Worm (Caenorhabditis elegans): ENCODE results near the gene Y53G8B.1.

Gene Y53G8B.1

DNA sequence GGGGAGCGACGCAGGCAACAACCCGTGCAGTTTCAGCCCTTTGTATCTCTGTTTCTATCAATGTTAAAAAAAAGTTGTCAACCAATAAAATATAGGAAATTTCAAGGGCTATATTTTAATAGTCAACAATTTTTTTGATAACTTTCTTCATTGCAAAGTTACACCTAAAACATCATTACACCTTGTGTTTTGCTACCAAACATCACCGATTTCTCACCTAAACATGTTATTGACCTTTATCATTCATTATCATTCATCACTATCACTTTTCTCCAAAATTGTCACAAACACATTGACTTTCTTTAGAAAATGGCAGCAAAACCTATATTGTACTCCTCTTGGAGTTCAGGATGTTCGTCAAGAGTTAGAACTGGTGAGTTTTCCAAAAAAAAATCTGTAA, at the start of gene Y53G8B.1:
Gene Y53G8B.1 (plus strand): TSS at position 242 of the 400 bp plus-strand sequence.
- TF ChIP-seq hmg-4 (GFP tag; optimal IDR thresholded peaks at IDR 0.05), result no peak
- no peak for TF ChIP-seq ets-7 (tag; optimal IDR thresholded peaks at IDR 0.05)
- no peak for TF ChIP-seq F13C5.2 (tag; optimal IDR thresholded peaks at IDR 0.05)

DNA sequence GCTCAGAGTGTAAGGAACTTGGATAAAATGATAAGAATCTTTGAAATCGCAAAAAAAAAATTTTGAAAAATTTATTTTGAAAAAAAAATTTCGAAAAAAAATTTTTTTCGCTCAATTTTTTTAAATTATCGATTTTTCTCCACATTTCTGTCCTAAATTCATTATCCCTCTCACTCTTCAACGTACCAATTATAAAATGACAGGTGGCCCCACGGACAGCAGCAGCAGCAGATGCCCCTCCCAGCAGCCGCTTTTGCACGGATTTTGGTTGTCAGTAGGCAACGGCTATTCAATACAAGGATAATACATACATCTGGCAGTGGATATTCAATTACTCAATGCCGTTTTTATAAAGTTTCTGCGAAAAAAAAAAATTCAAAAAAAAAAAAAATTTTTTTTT, 42.6 kb upstream of the Y53G8B.1 start, which contains the start of gene sft-1:
Gene sft-1 (plus strand): TSS at position 201 of the 400 bp plus-strand sequence.
- TF ChIP-seq F13C5.2 (tag; optimal IDR thresholded peaks at IDR 0.05) (no peak), tbx-37 (GFP tag; conservative IDR thresholded peaks at IDR 0.05) (no peak), tbx-11 (GFP tag; IDR thresholded peaks at IDR 0.05) (no peak), hnd-1 (tag; optimal IDR thresholded peaks at IDR 0.05) (no peak), flt-1 (GFP tag; IDR thresholded peaks at IDR 0.05) (no peak), aly-1 (tag; optimal IDR thresholded peaks at IDR 0.05) (no peak), tra-4 (tag; optimal IDR thresholded peaks at IDR 0.05) (no peak), pes-1 (GFP tag; IDR thresholded peaks at IDR 0.05) (no peak)

DNA sequence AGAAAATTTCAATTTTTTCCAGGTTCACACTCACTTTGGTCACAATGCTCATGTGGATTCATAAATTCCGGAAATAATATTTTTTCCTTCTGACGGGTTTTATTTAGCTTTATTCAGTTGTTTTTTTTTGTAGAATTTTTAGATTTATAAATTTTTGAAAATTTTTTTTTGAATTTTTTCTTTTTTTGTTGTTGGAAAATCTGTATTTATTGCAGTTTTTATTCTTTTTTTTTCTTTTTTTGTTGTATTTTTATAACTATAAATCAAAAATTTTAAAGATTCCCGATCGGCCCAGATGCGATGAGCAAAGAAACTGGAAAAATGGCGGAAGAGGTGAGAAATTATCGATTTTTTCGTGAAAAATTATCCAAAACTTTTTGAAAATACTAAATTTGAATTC, 37.5 kb upstream of the Y53G8B.1 start, which contains the start of gene ccep-135:
Gene ccep-135 (plus strand): TSS at position 301 of the 400 bp plus-strand sequence.
- TF ChIP-seq hmg-4 (GFP tag; optimal IDR thresholded peaks at IDR 0.05) (no peak), sea-1 (GFP tag; conservative IDR thresholded peaks at IDR 0.05) (no peak), tbx-11 (GFP tag; IDR thresholded peaks at IDR 0.05) (no peak), ceh-36 (tag; optimal IDR thresholded peaks at IDR 0.05) (no peak), flt-1 (GFP tag; IDR thresholded peaks at IDR 0.05) (no peak)

DNA sequence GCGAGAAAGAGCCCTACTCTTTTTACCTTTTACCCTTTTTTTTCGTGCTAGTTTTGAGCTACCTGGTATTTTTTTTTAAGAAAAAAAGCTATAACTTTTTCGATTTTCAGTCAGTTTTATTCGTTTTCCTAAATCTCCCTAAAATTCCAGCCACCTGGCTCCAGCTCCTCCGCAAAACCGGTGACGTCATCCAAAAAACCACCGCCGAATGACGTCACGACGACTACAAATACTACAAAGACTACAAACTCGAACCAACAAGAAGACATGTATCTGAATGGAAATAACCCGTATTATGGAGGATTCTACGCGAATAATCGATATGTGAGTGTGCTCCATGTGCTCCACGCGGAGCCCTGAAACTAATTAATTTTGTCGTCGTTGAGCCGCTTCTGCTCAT, 34.4 kb upstream of the Y53G8B.1 start:
- no peak for TF ChIP-seq F13C5.2 (tag; optimal IDR thresholded peaks at IDR 0.05)
- TF ChIP-seq ceh-13 (GFP tag; optimal IDR thresholded peaks at IDR 0.05), result no peak
- no peak for TF ChIP-seq ama-1 (optimal IDR thresholded peaks at IDR 0.05)
- no peak for TF ChIP-seq ets-7 (tag; optimal IDR thresholded peaks at IDR 0.05)
- TF ChIP-seq pes-1 (GFP tag; IDR thresholded peaks at IDR 0.05), result no peak

DNA sequence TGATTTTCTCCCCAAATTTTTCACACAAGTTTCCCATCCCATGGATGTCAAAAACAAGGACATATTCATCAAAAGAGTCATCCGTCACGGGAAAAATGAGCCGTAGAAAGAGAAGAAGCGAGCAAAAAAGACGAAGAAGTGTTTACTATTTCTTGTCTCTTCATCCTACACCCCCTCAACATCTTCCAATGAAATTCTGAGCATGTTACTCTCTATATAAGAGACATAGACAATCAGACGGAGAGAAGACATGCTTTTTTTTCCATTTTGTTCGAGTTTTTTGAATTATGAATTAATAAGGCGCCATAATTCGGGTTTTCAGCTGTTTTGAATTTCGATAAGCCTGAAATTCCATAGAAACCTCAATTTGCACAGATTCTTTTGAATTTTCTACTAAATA, 33.0 kb upstream of the Y53G8B.1 start:
- TF ChIP-seq pes-1 (GFP tag; IDR thresholded peaks at IDR 0.05) (no peak), tra-4 (tag; optimal IDR thresholded peaks at IDR 0.05) (no peak), F13C5.2 (tag; optimal IDR thresholded peaks at IDR 0.05) (no peak), ets-7 (tag; optimal IDR thresholded peaks at IDR 0.05) (no peak), hnd-1 (tag; optimal IDR thresholded peaks at IDR 0.05) (no peak), flt-1 (GFP tag; IDR thresholded peaks at IDR 0.05) (no peak), scrt-1 (GFP tag; IDR thresholded peaks at IDR 0.05) (no peak), tbx-11 (GFP tag; IDR thresholded peaks at IDR 0.05) (no peak), hmg-4 (GFP tag; optimal IDR thresholded peaks at IDR 0.05) (no peak), tbx-37 (GFP tag; conservative IDR thresholded peaks at IDR 0.05) (no peak), aly-1 (tag; optimal IDR thresholded peaks at IDR 0.05) (no peak), ceh-36 (tag; optimal IDR thresholded peaks at IDR 0.05) (no peak), B0310.2 (tag; optimal IDR thresholded peaks at IDR 0.05) (no peak)

DNA sequence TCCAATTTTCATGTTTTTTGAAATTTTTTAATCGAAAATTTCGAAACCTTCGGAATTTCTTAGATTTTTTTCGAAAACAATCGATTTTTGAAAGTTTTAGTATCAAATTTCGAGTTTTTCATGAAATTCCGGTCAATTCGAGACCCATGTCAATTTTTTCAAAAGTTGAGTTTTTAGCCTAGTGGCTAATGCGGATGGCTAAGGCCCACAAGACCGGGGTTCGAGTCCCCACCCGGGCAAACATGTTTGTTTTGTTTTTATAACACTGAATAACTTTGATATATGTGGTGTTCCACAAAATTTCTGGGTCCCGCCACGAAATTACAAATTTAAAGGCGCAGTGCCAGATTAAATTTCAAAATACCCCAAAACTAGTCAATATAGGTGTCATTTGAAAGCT, 29.7 kb upstream of the Y53G8B.1 start:
- TF ChIP-seq hmbx-1 (tag; optimal IDR thresholded peaks at IDR 0.05) (no peak), tra-4 (tag; optimal IDR thresholded peaks at IDR 0.05) (no peak), ceh-13 (GFP tag; optimal IDR thresholded peaks at IDR 0.05) (no peak), aly-1 (tag; optimal IDR thresholded peaks at IDR 0.05) (no peak), ets-7 (tag; optimal IDR thresholded peaks at IDR 0.05) (no peak), ama-1 (optimal IDR thresholded peaks at IDR 0.05) (no peak), flt-1 (GFP tag; IDR thresholded peaks at IDR 0.05) (no peak), sea-1 (GFP tag; conservative IDR thresholded peaks at IDR 0.05) (no peak), pes-1 (GFP tag; IDR thresholded peaks at IDR 0.05) (no peak), hmg-4 (GFP tag; optimal IDR thresholded peaks at IDR 0.05) (no peak), scrt-1 (GFP tag; IDR thresholded peaks at IDR 0.05) (no peak), F13C5.2 (tag; optimal IDR thresholded peaks at IDR 0.05) (no peak), hnd-1 (tag; optimal IDR thresholded peaks at IDR 0.05) (no peak), tbx-11 (GFP tag; IDR thresholded peaks at IDR 0.05) (no peak)

DNA sequence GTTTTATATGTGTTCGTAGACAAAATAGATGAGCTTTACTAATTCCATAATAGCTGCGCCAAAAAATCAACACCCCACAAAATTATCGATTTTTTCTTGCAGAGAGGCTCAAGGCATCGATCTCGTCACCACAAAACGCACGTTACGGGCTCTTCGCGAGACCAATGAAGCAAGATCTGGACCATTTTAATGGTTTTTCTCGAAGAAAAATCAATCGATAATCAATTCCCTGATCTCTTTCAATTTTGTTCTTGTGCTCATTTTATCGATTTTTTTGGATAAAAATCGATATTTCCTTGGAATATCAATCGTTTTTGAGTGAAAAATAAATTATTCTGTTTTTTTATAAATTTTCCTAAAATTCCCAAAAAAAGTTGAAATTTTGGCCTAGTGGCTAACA, 29.0 kb upstream of the Y53G8B.1 start:
- TF ChIP-seq ceh-36 (tag; optimal IDR thresholded peaks at IDR 0.05), result no peak
- TF ChIP-seq pes-1 (GFP tag; IDR thresholded peaks at IDR 0.05), result no peak
- no peak for TF ChIP-seq flt-1 (GFP tag; IDR thresholded peaks at IDR 0.05)

DNA sequence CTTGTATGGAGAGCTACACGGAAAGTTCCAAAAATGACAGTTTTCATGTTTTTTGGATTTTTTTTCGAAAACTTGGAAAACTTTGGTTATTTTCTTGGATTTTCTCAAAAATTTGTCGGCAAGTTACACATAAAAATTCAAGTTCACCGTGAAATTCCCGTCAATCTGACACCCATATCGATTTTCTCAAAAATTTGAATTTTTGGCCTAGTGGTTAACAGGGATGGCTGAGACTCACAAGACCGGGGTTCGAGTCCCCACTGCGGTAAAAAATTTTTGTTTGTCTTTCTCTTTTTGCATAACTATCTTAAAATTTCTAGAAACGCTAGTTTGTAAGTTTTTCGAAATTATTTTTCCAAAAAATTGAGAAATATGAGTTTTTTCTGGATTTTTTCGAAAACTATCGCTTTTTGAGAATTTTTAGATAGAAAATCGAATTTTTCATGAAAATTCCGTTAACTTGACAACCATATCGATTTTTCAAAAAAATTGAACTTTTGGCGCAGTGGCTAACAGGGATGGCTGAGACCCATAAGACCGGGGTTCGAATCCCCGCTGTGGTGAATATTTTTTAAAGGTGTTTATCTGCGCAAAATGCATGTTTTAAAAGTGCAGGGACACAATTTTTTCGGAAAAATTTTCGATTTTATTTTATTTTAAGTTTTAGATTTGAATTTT, 28.3 kb upstream of the Y53G8B.1 start:
- TF ChIP-seq tbx-11 (GFP tag; IDR thresholded peaks at IDR 0.05) (no peak), tra-4 (tag; optimal IDR thresholded peaks at IDR 0.05) (no peak), ama-1 (optimal IDR thresholded peaks at IDR 0.05) (no peak)

DNA sequence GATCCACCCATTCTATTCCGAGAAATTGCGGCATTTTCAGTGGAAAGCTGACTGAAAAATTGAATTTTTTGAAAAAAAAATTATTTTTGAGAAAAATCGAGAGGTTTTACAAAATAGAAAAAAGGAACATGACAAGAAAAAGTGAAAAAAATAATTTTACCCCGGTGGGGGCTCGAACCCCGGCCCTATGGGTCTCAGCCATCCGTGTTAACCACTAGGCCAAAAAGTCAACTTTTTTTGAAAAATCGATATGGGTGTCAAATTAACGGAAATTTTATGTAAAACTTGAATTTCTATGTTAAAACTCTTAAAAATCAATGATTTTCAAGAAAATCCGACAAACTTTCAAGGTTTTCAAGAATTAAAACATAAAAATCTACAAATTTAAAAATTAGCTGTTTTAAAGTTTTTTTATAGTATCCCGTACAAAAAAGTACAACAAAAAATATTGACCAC, 25.1 kb upstream of the Y53G8B.1 start, which contains the start of gene Y53G8B.2:
Gene Y53G8B.2 (minus strand): TSS at position 51 of the 456 bp plus-strand sequence.
- TF ChIP-seq pes-1 (GFP tag; IDR thresholded peaks at IDR 0.05) (0 out of 2 replicates have a peak, but pooled peaks have one; percentile 18), aly-1 (tag; optimal IDR thresholded peaks at IDR 0.05) (no peak)

Measured in whole organism, early embryonic.